Worm (Caenorhabditis elegans): ENCODE results near the gene fbxa-108.
A peak's percentile ranks its signal among the peaks of the same experiment; 100 is the strongest.

fbxa-108 gene

DNA sequence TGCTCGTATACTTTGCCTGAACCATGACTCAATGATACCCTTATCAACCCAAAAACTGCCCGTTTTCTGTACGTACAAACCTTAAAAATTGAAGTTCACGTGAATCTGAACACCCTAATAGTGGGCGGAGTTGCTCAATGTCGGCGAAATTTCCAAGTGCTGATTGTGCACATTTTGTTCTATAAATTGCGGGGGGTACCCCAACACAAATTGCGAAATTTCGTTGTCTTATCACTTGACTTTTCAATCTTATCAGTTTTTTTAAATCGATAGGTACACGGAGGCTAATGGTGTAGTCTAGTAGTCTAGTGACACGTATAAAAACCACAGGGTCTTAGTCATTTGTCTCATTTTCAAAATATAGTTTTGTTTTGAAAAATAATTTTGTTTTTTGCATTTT, at the start of gene fbxa-108 (continued):
- no peak for TF ChIP-seq lir-1 (GFP tag; conservative IDR thresholded peaks at IDR 0.05)
- no peak for TF ChIP-seq chd-7 (tag; optimal IDR thresholded peaks at IDR 0.05)
- no peak for TF ChIP-seq lin-54 (GFP tag; optimal IDR thresholded peaks at IDR 0.05)
- no peak for TF ChIP-seq gei-17 (GFP tag; optimal IDR thresholded peaks at IDR 0.05)
- no peak for TF ChIP-seq ztf-25 (GFP tag; IDR thresholded peaks at IDR 0.05)
- no peak for TF ChIP-seq aptf-2 (GFP tag; conservative IDR thresholded peaks at IDR 0.05)
- TF ChIP-seq unc-62 (GFP tag; optimal IDR thresholded peaks at IDR 0.05) = peak; percentile 17
- peak; percentile 13 for TF ChIP-seq attf-5 (GFP tag; optimal IDR thresholded peaks at IDR 0.05)
- TF ChIP-seq cebp-1 (GFP tag; IDR thresholded peaks at IDR 0.05) = peak; percentile 97
- TF ChIP-seq cebp-1 (tag; optimal IDR thresholded peaks at IDR 0.05) = peak; percentile 97
- peak; percentile 10 for TF ChIP-seq F23B12.7 (tag; optimal IDR thresholded peaks at IDR 0.05; ENCODE audit: insufficient read depth)
- TF ChIP-seq bed-2 (GFP tag; IDR thresholded peaks at IDR 0.05) = no peak
- no peak for TF ChIP-seq tbx-9 (tag; optimal IDR thresholded peaks at IDR 0.05; ENCODE audit: borderline replicate concordance)
- no peak for TF ChIP-seq ceh-27 (GFP tag; optimal IDR thresholded peaks at IDR 0.05)
- TF ChIP-seq F37B4.10 (GFP tag; IDR thresholded peaks at IDR 0.05) = no peak
- no peak for TF ChIP-seq Y95B8A.8 (GFP tag; IDR thresholded peaks at IDR 0.05)
- TF ChIP-seq nhr-179 (tag; optimal IDR thresholded peaks at IDR 0.05) = no peak
- TF ChIP-seq fkh-3 (tag; optimal IDR thresholded peaks at IDR 0.05) = no peak
- TF ChIP-seq F55B11.4 (tag; optimal IDR thresholded peaks at IDR 0.05; ENCODE audit: borderline replicate concordance, insufficient read depth) = no peak
- TF ChIP-seq B0035.1 (tag; optimal IDR thresholded peaks at IDR 0.05) = no peak
- TF ChIP-seq hmg-20 (GFP tag; IDR thresholded peaks at IDR 0.05) = no peak

DNA sequence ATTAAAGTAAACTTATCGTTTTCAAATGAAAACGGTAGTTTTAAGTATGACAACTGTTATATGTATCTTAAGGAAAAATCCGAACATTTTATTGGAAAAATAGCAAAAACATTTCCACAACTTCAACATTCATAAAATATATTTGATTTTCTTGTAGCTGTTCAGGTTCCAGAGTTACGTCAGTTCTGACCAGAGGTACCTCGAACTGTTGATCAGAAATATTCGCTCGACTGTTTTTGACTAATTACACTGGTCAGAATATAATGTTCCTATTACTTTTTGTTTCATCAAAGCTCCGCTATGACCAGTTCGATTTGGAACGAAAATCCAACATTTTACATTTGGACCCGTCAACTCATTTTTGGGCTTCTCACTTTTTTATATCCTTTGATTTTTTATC, 47.8 kb upstream of the fbxa-108 start, which contains the start of gene srh-31:
TSS of gene srh-31 (plus strand) at position 301 of the 400 bp plus-strand sequence.
- TF ChIP-seq him-1 (tag; optimal IDR thresholded peaks at IDR 0.05) (no peak), lir-1 (GFP tag; conservative IDR thresholded peaks at IDR 0.05) (no peak), C06A6.2 (GFP tag; conservative IDR thresholded peaks at IDR 0.05) (no peak), die-1 (tag; optimal IDR thresholded peaks at IDR 0.05) (no peak), F22D6.2 (tag; optimal IDR thresholded peaks at IDR 0.05) (no peak), unc-62 (GFP tag; optimal IDR thresholded peaks at IDR 0.05) (no peak), ceh-58 (GFP tag; IDR thresholded peaks at IDR 0.05) (no peak), ztf-6 (GFP tag; IDR thresholded peaks at IDR 0.05) (no peak), F49E8.2 (tag; optimal IDR thresholded peaks at IDR 0.05; ENCODE audit: insufficient read depth) (no peak), ama-1 (optimal IDR thresholded peaks at IDR 0.05) (no peak), ama-1 (GFP tag; optimal IDR thresholded peaks at IDR 0.05) (no peak), hmg-20 (GFP tag; IDR thresholded peaks at IDR 0.05) (no peak)

DNA sequence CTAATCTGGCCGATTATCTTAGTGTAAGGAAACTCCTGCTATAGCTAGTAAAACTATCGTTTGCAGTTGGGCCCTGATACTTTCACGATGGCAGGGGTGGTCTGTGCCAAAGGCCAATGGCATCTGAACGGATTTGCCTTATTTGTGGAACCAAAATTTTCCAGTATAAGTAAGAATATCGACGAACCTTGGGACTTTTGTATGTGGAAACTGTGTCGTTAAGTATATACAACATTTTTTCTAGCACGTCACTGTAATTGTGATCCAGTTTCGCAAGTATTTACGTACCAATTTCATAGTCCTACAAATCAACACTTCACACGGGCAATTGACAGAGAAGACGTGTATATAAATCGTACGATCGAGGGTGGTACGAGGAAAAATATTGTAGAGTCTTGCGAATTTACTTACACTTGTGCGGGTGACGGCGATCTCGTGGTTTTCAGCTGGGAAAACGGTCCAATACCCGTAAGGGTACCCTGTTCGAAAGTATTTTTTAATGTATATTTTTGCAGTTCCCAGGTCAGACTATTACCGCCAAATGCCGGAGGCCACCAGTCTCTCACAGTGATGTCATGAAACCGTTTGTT, 47.1 kb upstream of the fbxa-108 start:
- TF ChIP-seq gei-17 (GFP tag; optimal IDR thresholded peaks at IDR 0.05) (no peak), lin-40 (tag; optimal IDR thresholded peaks at IDR 0.05) (no peak), Y67H2A.10 (GFP tag; conservative IDR thresholded peaks at IDR 0.05) (no peak), lin-35 (GFP tag; optimal IDR thresholded peaks at IDR 0.05) (no peak)

DNA sequence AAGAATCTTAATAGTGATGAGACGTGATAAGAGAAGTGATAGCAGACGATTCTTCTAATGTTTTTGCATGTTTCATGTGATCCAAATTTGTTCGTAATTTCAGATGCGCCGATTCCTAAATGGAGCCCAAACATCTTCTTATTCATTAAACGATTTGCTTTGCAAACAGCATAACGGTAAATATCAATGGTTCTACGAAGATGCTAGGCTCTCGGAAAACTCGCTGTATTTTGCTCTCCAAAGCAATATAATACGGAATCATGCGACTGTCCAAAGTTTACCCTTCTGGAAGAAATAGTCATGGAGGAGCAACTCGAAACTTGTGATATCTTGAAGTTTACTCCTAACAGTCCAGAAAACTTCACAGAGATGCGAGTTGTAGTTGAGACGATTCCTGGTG, 46.6 kb upstream of the fbxa-108 start, which contains the start of gene W06D12.6:
TSS of gene W06D12.6 (plus strand) at position 301 of the 400 bp plus-strand sequence.
- no peak for TF ChIP-seq C06A6.2 (GFP tag; conservative IDR thresholded peaks at IDR 0.05)
- no peak for TF ChIP-seq pha-4 (tag; optimal IDR thresholded peaks at IDR 0.05)
- TF ChIP-seq chd-7 (tag; optimal IDR thresholded peaks at IDR 0.05) = no peak
- no peak for TF ChIP-seq F22D6.2 (tag; optimal IDR thresholded peaks at IDR 0.05)
- TF ChIP-seq hmg-20 (GFP tag; IDR thresholded peaks at IDR 0.05) = no peak
- no peak for TF ChIP-seq madf-8 (GFP tag; conservative IDR thresholded peaks at IDR 0.05)
- TF ChIP-seq dpl-1 (GFP tag; optimal IDR thresholded peaks at IDR 0.05) = no peak
- TF ChIP-seq unc-130 (GFP tag; optimal IDR thresholded peaks at IDR 0.05) = no peak
- no peak for TF ChIP-seq ets-4 (GFP tag; optimal IDR thresholded peaks at IDR 0.05)
- no peak for TF ChIP-seq pbrm-1 (GFP tag; IDR thresholded peaks at IDR 0.05)
- no peak for TF ChIP-seq die-1 (tag; optimal IDR thresholded peaks at IDR 0.05)
- TF ChIP-seq aptf-2 (GFP tag; conservative IDR thresholded peaks at IDR 0.05) = no peak
- TF ChIP-seq B0019.2 (GFP tag; conservative IDR thresholded peaks at IDR 0.05) = no peak
